Worm (Caenorhabditis elegans): ENCODE measurements around the gene str-171.

The str-171 gene

DNA sequence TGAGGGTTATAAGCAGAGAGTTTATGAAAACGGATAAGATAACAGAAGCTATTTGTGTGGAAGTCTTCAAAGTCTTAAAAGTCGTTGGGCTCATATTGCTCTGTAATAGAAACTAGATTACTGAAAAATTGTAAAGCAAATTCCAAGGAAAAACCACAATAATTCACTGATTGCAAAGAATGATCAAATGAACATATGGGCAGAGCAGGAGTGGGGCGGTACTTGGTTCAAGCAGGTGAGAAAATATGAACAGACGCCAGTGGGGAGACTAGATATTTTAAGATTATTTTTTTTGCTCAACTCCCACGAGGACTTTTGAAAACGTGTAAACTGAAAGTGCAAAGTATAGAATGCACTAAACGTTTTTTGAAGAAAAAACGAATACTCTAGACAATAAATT is at the start of gene str-171:
Gene str-171, minus strand, starts transcription at position 101 of the 400 bp plus-strand sequence.
- TF ChIP-seq F44E2.7 (GFP tag; IDR thresholded peaks at IDR 0.05) (no peak), spr-1 (tag; optimal IDR thresholded peaks at IDR 0.05) (no peak), T20F7.1 (GFP tag; optimal IDR thresholded peaks at IDR 0.05) (no peak), ZK546.5 (tag; optimal IDR thresholded peaks at IDR 0.05) (no peak), lim-7 (GFP tag; IDR thresholded peaks at IDR 0.05) (no peak), skn-1 (tag; optimal IDR thresholded peaks at IDR 0.05) (no peak), zfp-2 (tag; optimal IDR thresholded peaks at IDR 0.05) (no peak), ceh-32 (tag; optimal IDR thresholded peaks at IDR 0.05; ENCODE audit: poor library complexity) (no peak), aly-2 (tag; optimal IDR thresholded peaks at IDR 0.05) (no peak)

DNA sequence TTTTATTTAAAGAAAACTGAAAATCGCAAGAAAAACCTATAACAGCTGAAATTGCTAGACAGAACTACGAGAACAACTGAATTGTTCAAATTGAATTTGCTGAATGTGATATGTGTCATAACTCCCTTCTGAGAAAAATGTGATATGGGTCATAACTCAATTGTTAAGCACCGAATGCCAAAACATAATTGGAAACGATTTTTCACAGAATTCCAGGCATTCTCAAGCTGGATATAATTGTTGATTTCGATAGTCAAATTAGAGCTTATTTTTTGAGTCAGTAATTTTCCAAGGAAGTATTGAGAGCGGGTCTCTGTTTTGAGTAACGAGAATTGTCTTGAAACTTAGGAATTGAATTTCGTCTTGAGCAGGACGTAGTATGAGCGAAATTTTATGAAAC is 49.6 kb upstream of the str-171 start:
- TF ChIP-seq nhr-25 (tag; optimal IDR thresholded peaks at IDR 0.05; ENCODE audit: borderline replicate concordance, insufficient read depth) (no peak), dve-1 (tag; optimal IDR thresholded peaks at IDR 0.05; ENCODE audit: insufficient read depth) (no peak), ceh-62 (tag; optimal IDR thresholded peaks at IDR 0.05) (no peak), zfp-2 (tag; optimal IDR thresholded peaks at IDR 0.05) (no peak), arid-1 (GFP tag; conservative IDR thresholded peaks at IDR 0.05) (no peak), aly-2 (tag; optimal IDR thresholded peaks at IDR 0.05) (no peak), daf-8 (GFP tag; IDR thresholded peaks at IDR 0.05) (no peak), jun-1 (tag; optimal IDR thresholded peaks at IDR 0.05) (no peak), rbr-2 (tag; optimal IDR thresholded peaks at IDR 0.05) (no peak), ZK337.2 (GFP tag; IDR thresholded peaks at IDR 0.05) (no peak), ceh-28 (tag; optimal IDR thresholded peaks at IDR 0.05) (no peak), zip-11 (GFP tag; IDR thresholded peaks at IDR 0.05) (no peak), zip-2 (tag; optimal IDR thresholded peaks at IDR 0.05) (no peak), ztf-11 (tag; optimal IDR thresholded peaks at IDR 0.05) (no peak), egl-43 (GFP tag; IDR thresholded peaks at IDR 0.05) (no peak), hlh-30 (tag; optimal IDR thresholded peaks at IDR 0.05; ENCODE audit: insufficient read depth) (no peak), snpc-4 (tag; optimal IDR thresholded peaks at IDR 0.05) (no peak), nhr-6 (tag; optimal IDR thresholded peaks at IDR 0.05) (no peak)

- TF ChIP-seq spr-1 (tag; optimal IDR thresholded peaks at IDR 0.05) (no peak), lin-39 (tag; optimal IDR thresholded peaks at IDR 0.05) (no peak), lin-15B (tag; optimal IDR thresholded peaks at IDR 0.05) (no peak), ama-1 (optimal IDR thresholded peaks at IDR 0.05) (no peak), ceh-20 (GFP tag; IDR thresholded peaks at IDR 0.05) (no peak), tra-1 (GFP tag; IDR thresholded peaks at IDR 0.05) (no peak), nhr-28 (tag; optimal IDR thresholded peaks at IDR 0.05) (no peak), fos-1 (tag; optimal IDR thresholded peaks at IDR 0.05) (no peak), unc-39 (tag; optimal IDR thresholded peaks at IDR 0.05) (no peak), ZK546.5 (tag; optimal IDR thresholded peaks at IDR 0.05) (no peak), lin-1 (GFP tag; IDR thresholded peaks at IDR 0.05) (no peak), lin-29 (GFP tag; IDR thresholded peaks at IDR 0.05) (no peak), php-3 (GFP tag; IDR thresholded peaks at IDR 0.05) (no peak), saeg-2 (GFP tag; IDR thresholded peaks at IDR 0.05) (no peak), lim-7 (GFP tag; IDR thresholded peaks at IDR 0.05) (no peak), nhr-11 (tag; optimal IDR thresholded peaks at IDR 0.05) (no peak), madf-5 (GFP tag; IDR thresholded peaks at IDR 0.05) (no peak)
Measured at ce11 chrV:15179757-15180156, 47.4 kb upstream of the str-171 start, which contains the start of gene T09F5.10. Gene T09F5.10, plus strand, starts transcription at chrV:15180057.

ce11 chrV:15175459-15175858 is 43.1 kb upstream of the str-171 start, which contains the start of gene clec-47:
Gene clec-47, plus strand, starts transcription at chrV:15175759.
- TF ChIP-seq fkh-10 (GFP tag; optimal IDR thresholded peaks at IDR 0.05) (no peak), nhr-28 (tag; optimal IDR thresholded peaks at IDR 0.05) (peak; percentile 19), daf-12 (tag; optimal IDR thresholded peaks at IDR 0.05) (no peak), hif-1 (tag; optimal IDR thresholded peaks at IDR 0.05) (peak in 1 of 2 experiments; percentile 31), gei-8 (GFP tag; optimal IDR thresholded peaks at IDR 0.05) (no peak)

Measured in whole organism, L4 larva.